Worm (Caenorhabditis elegans) whole organism, early embryonic: ENCODE measurements around the gene C25H3.11.

Experiments
- B0310.2 ChIP-seq: sonication (generic microtip); optimal IDR thresholded peaks from 2 replicates; lab custom pipeline; 2016; ENCODE audit warnings: mild to moderate bottlenecking, missing genetic modification characterization, missing compliant biosample characterization
- ama-1 ChIP-seq: fragments of 150-350 bp; optimal IDR thresholded peaks from 2 replicates; lab custom pipeline; 2014
- ceh-36 ChIP-seq: sonication (generic microtip); optimal IDR thresholded peaks from 2 replicates; lab custom pipeline; 2016; ENCODE audit warnings: missing genetic modification characterization, inconsistent platforms, missing compliant biosample characterization

DNA sequence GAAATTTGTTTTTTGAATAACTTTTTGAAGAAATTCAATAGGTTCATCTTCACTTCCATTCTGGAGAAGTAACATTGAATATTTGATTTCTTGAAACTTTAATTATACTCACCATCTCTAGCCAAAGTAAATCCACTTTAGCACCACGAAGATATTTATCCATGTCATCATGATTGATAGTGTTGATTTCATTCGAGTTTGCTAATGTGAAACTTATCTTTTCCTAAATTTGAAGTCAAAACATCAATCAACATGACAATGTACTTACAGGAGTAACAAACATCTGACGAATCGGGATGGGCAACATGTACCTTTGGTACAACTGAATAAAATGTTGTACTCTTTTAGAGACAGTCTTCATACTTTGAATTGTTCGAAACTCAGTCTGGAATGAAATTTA is 8.5 kb upstream of the C25H3.11 start:
- TF ChIP-seq ama-1 (no peak), ceh-36 (tag; lab: Kevin White, UChicago) (no peak), B0310.2 (tag; lab: Kevin White, UChicago) (no peak)
